Worm (Caenorhabditis elegans) whole organism, L2 larva: ENCODE data around the gene B0244.4.
A peak's percentile ranks its signal among the peaks of the same experiment; 100 is the strongest.

ENCODE experiments used
- C34F6.9 ChIP-seq: fragments of 150-350 bp; optimal IDR thresholded peaks from 2 replicates; lab custom pipeline; 2014; ENCODE audit warnings: missing biosample characterization, missing genetic modification characterization
- Y55F3AM.14 ChIP-seq: fragments of 200-800 bp; sonication (Bioruptor generic); optimal IDR thresholded peaks from 2 replicates; lab custom pipeline; 2018; ENCODE audit warnings: mild to moderate bottlenecking, missing genetic modification characterization, missing compliant biosample characterization
- ZK546.5 ChIP-seq: sonication (generic microtip); optimal IDR thresholded peaks from 2 replicates; lab custom pipeline; 2017; ENCODE audit warnings: missing biosample characterization, missing genetic modification characterization
- alr-1 ChIP-seq: fragments of 150-350 bp; optimal IDR thresholded peaks from 2 replicates; lab custom pipeline; 2014; ENCODE audit warnings: missing biosample characterization, missing genetic modification characterization
- aly-2 ChIP-seq: fragments of 150-350 bp; optimal IDR thresholded peaks from 2 replicates; lab custom pipeline; 2014; ENCODE audit warnings: missing biosample characterization, missing genetic modification characterization
- ama-1 ChIP-seq: fragments of 150-350 bp; optimal IDR thresholded peaks from 2 replicates; lab custom pipeline; 2018; ENCODE audit warnings: inconsistent platforms
- ceh-16 ChIP-seq: fragments of 150-350 bp; optimal IDR thresholded peaks from 2 replicates; lab custom pipeline; 2014; ENCODE audit warnings: missing biosample characterization, missing genetic modification characterization
- ceh-82 ChIP-seq: fragments of 150-350 bp; optimal IDR thresholded peaks from 2 replicates; lab custom pipeline; 2014; ENCODE audit warnings: missing biosample characterization, missing genetic modification characterization
- crh-2 ChIP-seq: sonication (generic microtip); optimal IDR thresholded peaks from 2 replicates; lab custom pipeline; 2017; ENCODE audit warnings: missing biosample characterization, missing genetic modification characterization
- dmd-4 ChIP-seq: sonication (generic microtip); optimal IDR thresholded peaks from 2 replicates; lab custom pipeline; 2017; ENCODE audit warnings: missing biosample characterization, missing genetic modification characterization
- egl-27 ChIP-seq: sonication (generic microtip); optimal IDR thresholded peaks from 3 replicates; lab custom pipeline; 2017; ENCODE audit warnings: missing biosample characterization, missing genetic modification reagents, missing genetic modification characterization
- elt-1 ChIP-seq: fragments of 150-350 bp; optimal IDR thresholded peaks from 2 replicates; lab custom pipeline; 2014; ENCODE audit warnings: missing biosample characterization, missing genetic modification characterization
- elt-3 ChIP-seq: sonication (generic microtip); optimal IDR thresholded peaks from 2 replicates; lab custom pipeline; 2017; ENCODE audit warnings: missing biosample characterization, missing genetic modification characterization
- fos-1 ChIP-seq: fragments of 150-350 bp; optimal IDR thresholded peaks from 2 replicates; lab custom pipeline; 2014; ENCODE audit warnings: missing biosample characterization, missing genetic modification characterization
- gmeb-1 ChIP-seq: fragments of 150-350 bp; optimal IDR thresholded peaks from 2 replicates; lab custom pipeline; 2014; ENCODE audit warnings: missing biosample characterization, missing genetic modification characterization
- lin-13 ChIP-seq: fragments of 150-350 bp; optimal IDR thresholded peaks from 2 replicates; lab custom pipeline; 2014; ENCODE audit warnings: missing biosample characterization, missing genetic modification reagents, missing genetic modification characterization
- lin-39 ChIP-seq: fragments of 150-350 bp; optimal IDR thresholded peaks from 2 replicates; lab custom pipeline; 2014; ENCODE audit warnings: missing biosample characterization, missing genetic modification reagents, missing genetic modification characterization
- mbf-1 ChIP-seq: sonication (generic microtip); optimal IDR thresholded peaks from 2 replicates; lab custom pipeline; 2017; ENCODE audit warnings: missing biosample characterization, missing genetic modification characterization
- mdl-1 ChIP-seq, 2 experiments: fragments of 150-350 bp in 1 of 2; sonication (generic microtip) in 1 of 2; optimal IDR thresholded peaks; 2 replicates each; lab custom pipeline; 2017; ENCODE audit warnings: missing biosample characterization in 2 of 2, missing genetic modification characterization in 2 of 2
- nhr-11 ChIP-seq: fragments of 150-350 bp; optimal IDR thresholded peaks from 2 replicates; lab custom pipeline; 2014; ENCODE audit warnings: missing biosample characterization, missing genetic modification characterization
- nhr-12 ChIP-seq: fragments of 150-350 bp; optimal IDR thresholded peaks from 2 replicates; lab custom pipeline; 2014; ENCODE audit warnings: missing biosample characterization, missing genetic modification characterization
- nhr-129 ChIP-seq: fragments of 150-350 bp; optimal IDR thresholded peaks from 2 replicates; lab custom pipeline; 2014; ENCODE audit warnings: missing biosample characterization, missing genetic modification characterization
- nhr-23 ChIP-seq: fragments of 150-350 bp; optimal IDR thresholded peaks from 2 replicates; lab custom pipeline; 2014; ENCODE audit warnings: missing biosample characterization, missing genetic modification reagents, missing genetic modification characterization
- nhr-237 ChIP-seq: fragments of 150-350 bp; optimal IDR thresholded peaks from 2 replicates; lab custom pipeline; 2014; ENCODE audit warnings: missing biosample characterization, missing genetic modification characterization
- nhr-25 ChIP-seq: fragments of 150-350 bp; sonication (generic microtip); optimal IDR thresholded peaks from 3 replicates; lab custom pipeline; 2014; ENCODE audit warnings: missing biosample characterization, missing genetic modification characterization
- nhr-6 ChIP-seq: fragments of 150-350 bp; optimal IDR thresholded peaks from 2 replicates; lab custom pipeline; 2014; ENCODE audit warnings: missing biosample characterization, missing genetic modification characterization
- nhr-77 ChIP-seq: fragments of 150-350 bp; optimal IDR thresholded peaks from 2 replicates; lab custom pipeline; 2014; ENCODE audit warnings: missing biosample characterization, missing genetic modification characterization
- sem-4 ChIP-seq: fragments of 150-350 bp; optimal IDR thresholded peaks from 2 replicates; lab custom pipeline; 2014; ENCODE audit warnings: missing biosample characterization, missing genetic modification reagents, missing genetic modification characterization
- skn-1 ChIP-seq: sonication (generic microtip); optimal IDR thresholded peaks from 2 replicates; lab custom pipeline; 2017; ENCODE audit warnings: missing biosample characterization, missing genetic modification characterization
- snpc-4 ChIP-seq: fragments of 150-350 bp; optimal IDR thresholded peaks from 2 replicates; lab custom pipeline; 2014; ENCODE audit warnings: missing biosample characterization, missing genetic modification characterization
- unc-39 ChIP-seq: fragments of 150-350 bp; optimal IDR thresholded peaks from 2 replicates; lab custom pipeline; 2014; ENCODE audit warnings: missing biosample characterization, missing genetic modification characterization
- unc-62 ChIP-seq: fragments of 150-350 bp; optimal IDR thresholded peaks from 2 replicates; lab custom pipeline; 2014; ENCODE audit warnings: missing biosample characterization, missing genetic modification reagents, missing genetic modification characterization
- zag-1 ChIP-seq: fragments of 150-350 bp; optimal IDR thresholded peaks from 2 replicates; lab custom pipeline; 2014; ENCODE audit warnings: missing biosample characterization, missing genetic modification characterization
- ztf-11 ChIP-seq: sonication (generic microtip); optimal IDR thresholded peaks from 2 replicates; lab custom pipeline; 2017; ENCODE audit warnings: missing biosample characterization, missing genetic modification characterization
- ztf-4 ChIP-seq: fragments of 150-350 bp; optimal IDR thresholded peaks from 2 replicates; lab custom pipeline; 2014; ENCODE audit warnings: missing biosample characterization, missing genetic modification characterization

B0244.4 gene

ce11 chrIII:5732925-5733324, 14.4 kb upstream of the B0244.4 start, which contains the start of gene B0244.17:
TSS of gene B0244.17 (plus strand) at chrIII:5733225.
- TF ChIP-seq fos-1 (tag; lab: Kevin White, UChicago) (peak; percentile 73), C34F6.9 (tag; lab: Kevin White, UChicago) (no peak)

ce11 chrIII:5734328-5734727, 13.0 kb upstream of the B0244.4 start:
- TF ChIP-seq nhr-25 (tag; lab: Kevin White, UChicago), result no peak
- TF ChIP-seq lin-39, result no peak
- no peak for TF ChIP-seq ceh-16 (tag; lab: Kevin White, UChicago)
- no peak for TF ChIP-seq elt-3 (tag; lab: Kevin White, UChicago)
- TF ChIP-seq Y55F3AM.14, result no peak
- TF ChIP-seq C34F6.9 (tag; lab: Kevin White, UChicago), result no peak
- TF ChIP-seq ceh-82, result no peak
- no peak for TF ChIP-seq ztf-4 (tag; lab: Kevin White, UChicago)
- TF ChIP-seq nhr-23 (tag; lab: Kevin White, UChicago), result no peak
- no peak for TF ChIP-seq alr-1
- TF ChIP-seq snpc-4 (tag; lab: Kevin White, UChicago), result no peak
- no peak for TF ChIP-seq gmeb-1
- TF ChIP-seq nhr-237 (tag; lab: Kevin White, UChicago), result no peak
- TF ChIP-seq nhr-129 (tag; lab: Kevin White, UChicago), result no peak
- TF ChIP-seq nhr-77 (tag; lab: Kevin White, UChicago), result no peak
- TF ChIP-seq zag-1 (tag; lab: Kevin White, UChicago), result no peak

ce11 chrIII:5734905-5735304, 12.4 kb upstream of the B0244.4 start, which contains the start of gene B0244.10:
TSS of gene B0244.10 (plus strand) at chrIII:5735158.
- TF ChIP-seq alr-1 (no peak), ceh-16 (tag; lab: Kevin White, UChicago) (no peak), lin-13 (no peak), gmeb-1 (peak; percentile 2), fos-1 (tag; lab: Kevin White, UChicago) (peak; percentile 98), crh-2 (tag; lab: Kevin White, UChicago) (peak; percentile 34), ztf-4 (tag; lab: Kevin White, UChicago) (no peak), unc-62 (GFP tag; lab: Kevin White, UChicago) (no peak)
- TF ChIP-seq, all 48 proteins: peak for 3

- TF ChIP-seq egl-27 (no peak), dmd-4 (tag; lab: Kevin White, UChicago) (no peak), nhr-77 (tag; lab: Kevin White, UChicago) (no peak), nhr-237 (tag; lab: Kevin White, UChicago) (no peak), sem-4 (tag; lab: Kevin White, UChicago) (no peak)
These were observed 9.6 kb upstream of the B0244.4 start, which contains the start of gene B0244.6 for ce11 chrIII:5737708-5738107. TSS of gene B0244.6 (plus strand) at chrIII:5738008.

ce11 chrIII:5740666-5741065, 6.6 kb upstream of the B0244.4 start, which contains the start of gene B0244.16:
TSS of gene B0244.16 (plus strand) at chrIII:5740966.
- no peak for TF ChIP-seq mbf-1 (tag; lab: Kevin White, UChicago)
- no peak for TF ChIP-seq nhr-12 (tag; lab: Kevin White, UChicago)
- no peak for TF ChIP-seq C34F6.9 (tag; lab: Kevin White, UChicago)
- no peak for TF ChIP-seq mdl-1 (tag; optimal IDR thresholded peaks at IDR 0.05; lab: Kevin White, UChicago)
- no peak for TF ChIP-seq nhr-11 (tag; lab: Kevin White, UChicago)
- TF ChIP-seq skn-1, result no peak
- TF ChIP-seq snpc-4 (tag; lab: Kevin White, UChicago), result no peak
- TF ChIP-seq zag-1 (tag; lab: Kevin White, UChicago), result no peak
- no peak for TF ChIP-seq ztf-11 (tag; lab: Kevin White, UChicago)
- TF ChIP-seq ama-1 (lab: Kevin White, UChicago), result no peak
- no peak for TF ChIP-seq crh-2 (tag; lab: Kevin White, UChicago)
- TF ChIP-seq elt-1 (tag; lab: Kevin White, UChicago), result no peak
- TF ChIP-seq unc-39 (tag; lab: Kevin White, UChicago), result no peak
- TF ChIP-seq aly-2 (tag; lab: Kevin White, UChicago), result no peak
- TF ChIP-seq ZK546.5 (tag; lab: Kevin White, UChicago), result no peak
- no peak for TF ChIP-seq nhr-6 (tag; lab: Kevin White, UChicago)
- TF ChIP-seq nhr-77 (tag; lab: Kevin White, UChicago), result no peak
